Fruit fly (Drosophila melanogaster) S2 (cell line): ENCODE results near the gene CG32679.

Experiments used
- CG8478 ChIP-seq: fragments of >200 bp; optimal IDR thresholded peaks from 2 replicates; lab custom pipeline; 2018
- CTCF ChIP-seq, 2 experiments: fragments of >200 bp; optimal IDR thresholded peaks; 2 replicates each; lab custom pipeline; 2018

Gene CG32679

DNA sequence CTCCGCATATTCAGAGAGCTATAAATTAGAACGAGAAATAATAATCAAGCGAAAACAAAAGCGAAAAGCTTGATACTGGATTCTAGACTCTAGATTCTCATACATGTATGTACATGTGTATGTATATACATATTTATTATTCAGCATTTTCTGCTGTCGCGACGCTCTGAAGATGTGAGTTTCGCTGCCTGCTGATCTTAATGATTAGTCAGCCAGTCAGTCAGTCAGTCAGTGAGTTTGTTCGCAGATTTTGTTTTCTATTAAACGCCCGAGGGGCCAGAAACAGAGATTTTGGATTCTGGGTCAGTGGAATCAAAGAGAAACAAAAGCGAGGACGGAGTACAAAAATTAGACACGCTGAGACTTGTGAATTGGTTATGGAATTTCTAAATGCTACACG lies 45.0 kb downstream of the CG32679 start:
- TF ChIP-seq CG8478 (lab: Kevin White, UChicago) = no peak
- no peak for TF ChIP-seq CTCF (optimal IDR thresholded peaks at IDR 0.05; lab: Kevin White, UChicago)

DNA sequence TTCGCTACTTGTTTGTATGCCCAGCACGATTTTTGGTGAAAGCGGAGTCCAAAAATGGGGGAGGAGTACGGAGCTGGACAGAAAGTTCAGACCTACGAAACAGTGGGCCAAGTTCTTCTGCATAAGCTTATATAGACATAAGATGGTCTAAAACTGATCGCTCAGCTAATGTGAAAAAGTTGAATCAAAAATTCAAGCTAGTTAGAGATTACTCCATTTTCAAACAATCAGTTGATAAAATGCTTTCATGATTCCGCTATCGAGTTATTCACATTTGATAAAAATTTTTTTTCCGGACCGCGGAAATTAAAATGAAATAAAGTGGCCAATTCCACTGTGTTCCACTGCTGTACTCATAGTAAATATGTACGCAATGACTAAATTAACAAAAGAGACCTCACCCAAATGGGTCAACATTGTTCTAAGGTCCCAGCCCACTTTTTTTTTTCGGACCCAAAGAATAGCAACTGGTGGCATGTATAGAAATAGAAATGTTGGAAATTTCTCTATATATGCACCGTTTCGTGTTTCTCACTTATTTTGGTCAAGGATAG lies 46.8 kb downstream of the CG32679 start:
- no peak for TF ChIP-seq CG8478 (lab: Kevin White, UChicago)
- TF ChIP-seq CTCF (optimal IDR thresholded peaks at IDR 0.05; lab: Kevin White, UChicago) = no peak

DNA sequence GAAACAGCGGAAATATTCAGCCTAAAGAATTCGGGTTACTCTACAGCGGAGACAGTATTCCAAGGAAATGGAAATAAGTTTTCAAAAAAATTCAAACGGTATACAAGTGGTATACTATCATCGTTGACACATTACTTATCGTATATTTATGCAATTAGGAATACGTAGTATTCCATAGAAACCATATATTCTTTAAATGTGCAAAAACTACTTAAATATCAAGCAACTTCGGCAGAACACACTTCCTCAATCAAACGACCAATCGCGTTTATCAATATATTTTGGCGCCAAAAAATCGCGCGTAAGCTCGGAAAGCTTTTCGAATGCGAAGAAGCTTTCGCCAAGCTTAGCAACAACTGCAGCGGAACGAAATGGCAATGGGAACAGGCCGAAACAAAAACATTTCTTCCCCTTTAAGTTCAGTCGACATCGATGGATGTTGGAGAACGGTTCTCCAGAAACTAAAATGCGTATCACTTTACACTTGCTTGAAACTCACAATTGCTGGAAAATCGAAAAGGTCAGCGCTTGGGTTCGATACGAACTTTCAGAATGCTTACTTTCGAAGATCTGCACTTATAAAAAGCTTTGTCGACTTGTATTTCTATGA lies 48.2 kb downstream of the CG32679 start:
- TF ChIP-seq CTCF (optimal IDR thresholded peaks at IDR 0.05; lab: Kevin White, UChicago) (no peak), CG8478 (lab: Kevin White, UChicago) (no peak)

DNA sequence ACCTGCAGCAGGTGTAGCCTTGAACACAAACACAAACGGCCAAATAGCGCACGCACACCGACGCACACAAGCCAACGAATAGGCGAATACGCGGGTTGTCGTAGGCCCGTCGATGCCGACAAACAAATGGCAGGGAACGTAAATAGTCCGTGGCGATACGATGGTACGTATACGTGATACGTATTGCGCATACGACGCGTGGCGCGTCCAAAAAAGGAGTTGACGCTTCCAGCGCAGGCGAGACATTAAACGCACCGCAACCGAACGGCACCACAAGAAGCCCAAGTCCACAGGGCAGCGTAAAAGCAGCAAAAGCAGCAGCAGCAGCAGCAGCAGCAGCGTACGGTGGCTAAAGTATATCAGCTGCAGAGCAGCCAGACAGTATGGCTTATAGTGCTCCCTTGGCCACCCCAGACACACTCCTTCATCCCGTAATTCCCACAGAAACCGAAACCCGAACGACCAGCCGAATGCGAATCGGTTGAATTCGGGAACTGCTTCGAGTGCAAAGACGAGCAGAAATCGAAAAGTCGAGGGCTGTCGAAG lies 48.8 kb downstream of the CG32679 start:
- TF ChIP-seq CTCF (optimal IDR thresholded peaks at IDR 0.05; lab: Kevin White, UChicago) = no peak
- no peak for TF ChIP-seq CG8478 (lab: Kevin White, UChicago)
